Fruit fly (Drosophila melanogaster): ENCODE measurements around the gene Itpr.
A peak's percentile ranks its signal among the peaks of the same experiment; 100 is the strongest.

The Itpr gene

dm6 chr3R:5554852-5555251 lies 37.9 kb downstream of the Itpr start, which contains the start of gene Snm1 (continued):
- no peak for TF ChIP-seq CoRest (tag; optimal IDR thresholded peaks at IDR 0.05)
- TF ChIP-seq Nf-YA (GFP tag; IDR thresholded peaks at IDR 0.05), result no peak
- no peak for TF ChIP-seq toy (GFP tag; IDR thresholded peaks at IDR 0.05)
- TF ChIP-seq Scr (GFP tag; IDR thresholded peaks at IDR 0.05; ENCODE audit: partially characterized antibody), result 0 out of 2 replicates have a peak, but pooled peaks have one; percentile 9
- no peak for TF ChIP-seq CG10654 (GFP tag; optimal IDR thresholded peaks at IDR 0.05)
- TF ChIP-seq Atf-2 (GFP tag; optimal IDR thresholded peaks at IDR 0.05), result no peak
- no peak for TF ChIP-seq CG30403 (GFP tag; optimal IDR thresholded peaks at IDR 0.05)
- TF ChIP-seq BEAF-32 (GFP tag; optimal IDR thresholded peaks at IDR 0.05), result peak; percentile 9
- no peak for TF ChIP-seq Abd-B (GFP tag; optimal IDR thresholded peaks at IDR 0.05)
- TF ChIP-seq bbx (GFP tag; IDR thresholded peaks at IDR 0.05; ENCODE audit: partially characterized antibody), result no peak
- TF ChIP-seq hkb (optimal IDR thresholded peaks at IDR 0.05), result no peak
- no peak for TF ChIP-seq hkb (GFP tag; IDR thresholded peaks at IDR 0.05)
- no peak for TF ChIP-seq CG1792 (GFP tag; optimal IDR thresholded peaks at IDR 0.05)
- TF ChIP-seq CG11456 (GFP tag; IDR thresholded peaks at IDR 0.05), result no peak
- TF ChIP-seq Dbx (GFP tag; IDR thresholded peaks at IDR 0.05), result no peak
- TF ChIP-seq slbo (GFP tag; IDR thresholded peaks at IDR 0.05), result no peak
- TF ChIP-seq ato (GFP tag; IDR thresholded peaks at IDR 0.05; ENCODE audit: partially characterized antibody), result no peak
- no peak for TF ChIP-seq lab (GFP tag; optimal IDR thresholded peaks at IDR 0.05)
- no peak for TF ChIP-seq gsb (GFP tag; IDR thresholded peaks at IDR 0.05)
- TF ChIP-seq CG4360 (GFP tag; IDR thresholded peaks at IDR 0.05), result no peak
- no peak for TF ChIP-seq H2.0 (GFP tag; IDR thresholded peaks at IDR 0.05)
- no peak for TF ChIP-seq GATAe (GFP tag; conservative IDR thresholded peaks at IDR 0.05)
- TF ChIP-seq ranshi (GFP tag; IDR thresholded peaks at IDR 0.05), result no peak
- TF ChIP-seq CG12744 (GFP tag; optimal IDR thresholded peaks at IDR 0.05), result no peak
- TF ChIP-seq chif (GFP tag; optimal IDR thresholded peaks at IDR 0.05), result no peak
- TF ChIP-seq luna (GFP tag; optimal IDR thresholded peaks at IDR 0.05), result no peak
- TF ChIP-seq sens (GFP tag), result peak; percentile 53
- TF ChIP-seq CG14050 (GFP tag; IDR thresholded peaks at IDR 0.05), result no peak
- no peak for TF ChIP-seq CG10209 (GFP tag; optimal IDR thresholded peaks at IDR 0.05)
- TF ChIP-seq chinmo (GFP tag; IDR thresholded peaks at IDR 0.05; ENCODE audit: partially characterized antibody), result no peak
- TF ChIP-seq CG5180 (GFP tag; optimal IDR thresholded peaks at IDR 0.05), result no peak
- no peak for TF ChIP-seq maf-S (GFP tag; optimal IDR thresholded peaks at IDR 0.05)
- TF ChIP-seq eve (GFP tag; optimal IDR thresholded peaks at IDR 0.05), result no peak
- no peak for TF ChIP-seq ap (GFP tag; IDR thresholded peaks at IDR 0.05)
- TF ChIP-seq CG2129 (GFP tag; IDR thresholded peaks at IDR 0.05; ENCODE audit: partially characterized antibody), result no peak
- TF ChIP-seq CG15601 (tag; optimal IDR thresholded peaks at IDR 0.05), result no peak
- TF ChIP-seq crol (GFP tag; IDR thresholded peaks at IDR 0.05), result no peak
- TF ChIP-seq Dek (tag; optimal IDR thresholded peaks at IDR 0.05), result no peak
- no peak for TF ChIP-seq CG11560 (tag; IDR thresholded peaks at IDR 0.05)
- no peak for TF ChIP-seq zen2 (GFP tag; IDR thresholded peaks at IDR 0.05; ENCODE audit: partially characterized antibody)
- TF ChIP-seq Dp (GFP tag; optimal IDR thresholded peaks at IDR 0.05), result peak; percentile 57
- no peak for TF ChIP-seq kah (GFP tag; optimal IDR thresholded peaks at IDR 0.05)
- TF ChIP-seq Mes4 (GFP tag; optimal IDR thresholded peaks at IDR 0.05), result no peak
- TF ChIP-seq pzg (GFP tag; optimal IDR thresholded peaks at IDR 0.05), result peak; percentile 7
- TF ChIP-seq Doc3 (GFP tag; IDR thresholded peaks at IDR 0.05; ENCODE audit: partially characterized antibody), result 0 out of 3 replicates have a peak, but pooled peaks have one; percentile 11
- TF ChIP-seq sna (GFP tag; IDR thresholded peaks at IDR 0.05; ENCODE audit: partially characterized antibody), result no peak
- TF ChIP-seq disco-r (GFP tag; optimal IDR thresholded peaks at IDR 0.05), result no peak
- TF ChIP-seq tll (GFP tag; optimal IDR thresholded peaks at IDR 0.05), result no peak
- TF ChIP-seq Ssrp (tag; optimal IDR thresholded peaks at IDR 0.05), result no peak
- TF ChIP-seq E2f2 (GFP tag; IDR thresholded peaks at IDR 0.05), result peak; percentile 77
- TF ChIP-seq CG6689 (GFP tag; IDR thresholded peaks at IDR 0.05), result no peak
- no peak for TF ChIP-seq CG11695 (GFP tag; IDR thresholded peaks at IDR 0.05)
